Worm (Caenorhabditis elegans) whole organism, early embryonic: ENCODE results near the gene B0244.16.
A peak's percentile ranks its signal among the peaks of the same experiment; 100 is the strongest.

Experiments
- B0310.2 ChIP-seq: sonication (generic microtip); optimal IDR thresholded peaks from 2 replicates; lab custom pipeline; 2016; ENCODE audit warnings: mild to moderate bottlenecking, missing genetic modification characterization, missing compliant biosample characterization
- F13C5.2 ChIP-seq: sonication (generic microtip); optimal IDR thresholded peaks from 2 replicates; lab custom pipeline; 2017; ENCODE audit warnings: mild to moderate bottlenecking, missing genetic modification characterization, inconsistent platforms, missing compliant biosample characterization
- aly-1 ChIP-seq: sonication (generic microtip); optimal IDR thresholded peaks from 2 replicates; lab custom pipeline; 2016; ENCODE audit warnings: missing genetic modification characterization, missing compliant biosample characterization
- ama-1 ChIP-seq: fragments of 150-350 bp; optimal IDR thresholded peaks from 2 replicates; lab custom pipeline; 2014
- ceh-13 ChIP-seq: fragments of 200-800 bp; sonication (Bioruptor generic); optimal IDR thresholded peaks from 2 replicates; lab custom pipeline; 2018; ENCODE audit warnings: mild to moderate bottlenecking, missing genetic modification characterization, missing compliant biosample characterization
- ceh-36 ChIP-seq: sonication (generic microtip); optimal IDR thresholded peaks from 2 replicates; lab custom pipeline; 2016; ENCODE audit warnings: missing genetic modification characterization, inconsistent platforms, missing compliant biosample characterization
- ets-7 ChIP-seq: sonication (generic microtip); optimal IDR thresholded peaks from 2 replicates; lab custom pipeline; 2016; ENCODE audit warnings: missing genotype, missing genetic modification characterization, missing compliant biosample characterization
- flt-1 ChIP-seq: fragments of 200-800 bp; sonication (Bioruptor generic); IDR thresholded peaks from 2 replicates; pipeline ENCODE4 v1.3.6; 2022; ENCODE audit warnings: missing genetic modification characterization, missing compliant biosample characterization
- hmbx-1 ChIP-seq: sonication (generic microtip); optimal IDR thresholded peaks from 2 replicates; lab custom pipeline; 2016; ENCODE audit warnings: mild to moderate bottlenecking, missing genetic modification characterization, missing compliant biosample characterization
- hmg-4 ChIP-seq: fragments of 200-800 bp; sonication (Bioruptor generic); optimal IDR thresholded peaks from 2 replicates; lab custom pipeline; 2018; ENCODE audit warnings: mild to moderate bottlenecking, missing genetic modification characterization, missing compliant biosample characterization
- hnd-1 ChIP-seq: sonication (generic microtip); optimal IDR thresholded peaks from 2 replicates; lab custom pipeline; 2016; ENCODE audit warnings: missing genetic modification characterization, missing compliant biosample characterization
- pes-1 ChIP-seq: fragments of 200-800 bp; sonication (Bioruptor generic); IDR thresholded peaks from 2 replicates; pipeline ENCODE4 v1.3.6; 2022; ENCODE audit warnings: missing genetic modification reagents, missing genetic modification characterization, missing compliant biosample characterization
- scrt-1 ChIP-seq: fragments of 200-800 bp; sonication (Bioruptor generic); IDR thresholded peaks from 2 replicates; pipeline ENCODE4 v1.3.6; 2022; ENCODE audit warnings: missing genetic modification characterization, missing compliant biosample characterization
- sea-1 ChIP-seq: fragments of 200-800 bp; sonication (Bioruptor generic); conservative IDR thresholded peaks from 2 replicates; pipeline ENCODE4 v1.3.6; 2022; ENCODE audit warnings: missing genetic modification characterization, missing compliant biosample characterization
- tbx-11 ChIP-seq: fragments of 200-800 bp; sonication (Bioruptor generic); IDR thresholded peaks from 2 replicates; pipeline ENCODE4 v1.3.6; 2022; ENCODE audit warnings: missing genetic modification characterization, missing compliant biosample characterization
- tbx-37 ChIP-seq: fragments of 200-800 bp; sonication (Bioruptor generic); conservative IDR thresholded peaks from 2 replicates; pipeline ENCODE4 v1.3.6; 2022; ENCODE audit warnings: missing genetic modification reagents, missing genetic modification characterization, missing compliant biosample characterization
- tra-4 ChIP-seq: sonication (generic microtip); optimal IDR thresholded peaks from 2 replicates; lab custom pipeline; 2017; ENCODE audit warnings: missing genetic modification characterization, missing compliant biosample characterization

B0244.16 gene

DNA sequence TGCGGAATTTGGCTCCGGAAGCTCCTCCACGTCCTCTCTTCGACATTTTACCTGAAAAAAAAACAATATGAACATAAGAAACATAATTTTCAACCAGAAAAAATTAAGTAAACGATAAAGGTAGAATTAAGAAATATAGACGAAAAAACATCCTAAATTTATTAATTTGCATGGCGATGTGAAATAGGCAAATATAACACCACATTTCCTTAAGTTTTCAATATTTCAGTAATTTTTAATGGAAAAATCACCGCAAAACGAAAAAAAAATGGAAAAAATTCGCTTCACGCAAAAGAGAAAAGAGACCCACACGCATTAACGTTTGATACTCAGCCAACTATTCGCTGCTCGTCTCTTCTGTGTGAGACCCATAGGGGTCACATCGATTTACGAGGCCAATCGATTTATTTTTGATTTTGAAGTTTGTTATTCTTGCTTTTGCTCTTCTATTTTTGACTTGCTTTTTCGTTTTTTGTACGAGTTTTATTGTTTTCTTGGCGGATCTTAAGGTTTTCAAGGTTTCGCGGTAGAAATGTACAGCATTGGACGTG lies 34.6 kb upstream of the B0244.16 start, which contains the start of gene rpl-23:
Gene rpl-23, minus strand, starts transcription at position 51 of the 551 bp plus-strand sequence.
- TF ChIP-seq B0310.2 = no peak
- TF ChIP-seq hnd-1 (tag; lab: Kevin White, UChicago) = no peak
- TF ChIP-seq tbx-37 (GFP tag; lab: Robert Waterston, UW) = 0 out of 2 replicates have a peak, but pooled peaks have one; percentile 14
- TF ChIP-seq ama-1 (lab: Kevin White, UChicago) = no peak
- no peak for TF ChIP-seq tbx-11 (GFP tag; lab: Robert Waterston, UW)
- TF ChIP-seq F13C5.2 (tag; lab: Kevin White, UChicago) = peak; percentile 54
- TF ChIP-seq sea-1 (GFP tag; lab: Robert Waterston, UW) = no peak

DNA sequence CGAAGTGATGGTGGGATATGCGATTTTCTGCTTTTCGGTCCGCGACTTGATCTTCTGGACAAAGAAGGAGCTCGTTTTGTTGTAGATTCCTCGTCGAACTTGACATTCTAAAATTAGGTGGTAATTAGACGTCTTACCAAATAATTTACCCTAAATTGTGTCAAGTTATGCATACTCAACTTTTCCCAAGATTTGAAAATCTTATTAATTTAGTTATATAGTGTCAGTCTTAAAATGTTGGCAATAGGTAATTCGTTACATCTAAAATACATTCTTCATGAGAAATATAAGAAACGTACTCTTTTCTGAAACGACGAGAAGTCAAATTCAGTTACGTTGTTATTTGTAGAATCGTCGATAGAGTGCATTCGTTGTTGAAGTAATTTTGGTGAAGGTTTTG lies 33.2 kb upstream of the B0244.16 start:
- TF ChIP-seq ets-7 = no peak
- no peak for TF ChIP-seq tbx-11 (GFP tag; lab: Robert Waterston, UW)
- no peak for TF ChIP-seq hmbx-1 (tag; lab: Kevin White, UChicago)
- no peak for TF ChIP-seq hmg-4
- no peak for TF ChIP-seq ama-1 (lab: Kevin White, UChicago)
- no peak for TF ChIP-seq tbx-37 (GFP tag; lab: Robert Waterston, UW)
- TF ChIP-seq flt-1 (GFP tag; lab: Robert Waterston, UW) = no peak
- no peak for TF ChIP-seq hnd-1 (tag; lab: Kevin White, UChicago)
- no peak for TF ChIP-seq tra-4 (tag; lab: Kevin White, UChicago)
- TF ChIP-seq ceh-36 (tag; lab: Kevin White, UChicago) = no peak
- TF ChIP-seq F13C5.2 (tag; lab: Kevin White, UChicago) = no peak
- no peak for TF ChIP-seq B0310.2
- no peak for TF ChIP-seq pes-1 (GFP tag; lab: Robert Waterston, UW)
- no peak for TF ChIP-seq ceh-13 (GFP tag; lab: Kevin White, UChicago)
- TF ChIP-seq sea-1 (GFP tag; lab: Robert Waterston, UW) = no peak
- TF ChIP-seq aly-1 (tag; lab: Kevin White, UChicago) = no peak
- no peak for TF ChIP-seq scrt-1

DNA sequence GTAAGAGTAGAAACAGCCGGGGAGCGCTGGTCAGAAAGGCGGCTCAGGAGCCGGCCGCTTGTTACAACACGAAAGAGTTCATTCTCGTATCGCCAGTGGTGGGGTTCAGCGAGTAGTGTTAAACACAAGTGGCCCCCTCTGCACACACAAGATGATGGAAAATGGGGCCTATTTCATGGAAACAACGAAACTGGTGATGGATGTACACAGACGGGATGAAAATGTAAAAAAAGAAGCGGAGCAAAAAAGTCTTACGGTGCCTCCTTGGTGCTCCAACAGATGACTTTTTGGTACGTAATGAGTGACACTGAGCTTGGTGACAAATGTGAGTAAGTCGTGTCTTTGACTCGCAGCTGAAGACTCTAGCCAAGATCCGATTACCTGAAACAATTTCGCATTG lies 32.7 kb upstream of the B0244.16 start:
- TF ChIP-seq pes-1 (GFP tag; lab: Robert Waterston, UW) = no peak
- TF ChIP-seq ama-1 (lab: Kevin White, UChicago) = no peak
- no peak for TF ChIP-seq hmbx-1 (tag; lab: Kevin White, UChicago)
- no peak for TF ChIP-seq ceh-13 (GFP tag; lab: Kevin White, UChicago)
- TF ChIP-seq aly-1 (tag; lab: Kevin White, UChicago) = no peak
- TF ChIP-seq tra-4 (tag; lab: Kevin White, UChicago) = no peak
- TF ChIP-seq tbx-37 (GFP tag; lab: Robert Waterston, UW) = no peak
- TF ChIP-seq sea-1 (GFP tag; lab: Robert Waterston, UW) = no peak

DNA sequence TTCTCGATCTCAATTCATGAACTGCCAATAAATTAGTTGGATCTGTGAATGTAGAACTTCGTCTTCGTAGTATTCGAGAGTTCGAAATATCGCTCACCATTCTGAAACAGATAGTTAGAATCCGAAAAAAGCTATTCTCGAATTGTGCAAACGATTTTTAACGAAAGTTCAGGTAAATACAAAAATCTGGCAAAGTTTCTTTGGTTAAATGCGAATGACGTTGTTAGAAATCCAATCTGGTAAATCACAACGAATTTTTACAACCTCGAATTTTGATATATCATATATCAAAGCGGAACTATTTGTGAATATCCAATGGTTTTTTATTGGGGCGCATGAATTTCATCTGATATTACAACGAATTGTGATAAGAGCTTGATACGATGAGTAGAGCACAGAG lies 31.5 kb upstream of the B0244.16 start, which contains the start of gene hpo-28:
Gene hpo-28, minus strand, starts transcription at position 101 of the 400 bp plus-strand sequence.
- TF ChIP-seq ceh-36 (tag; lab: Kevin White, UChicago) = no peak
- TF ChIP-seq hmg-4 = no peak
- TF ChIP-seq sea-1 (GFP tag; lab: Robert Waterston, UW) = no peak
- no peak for TF ChIP-seq aly-1 (tag; lab: Kevin White, UChicago)
- TF ChIP-seq tra-4 (tag; lab: Kevin White, UChicago) = no peak
- TF ChIP-seq F13C5.2 (tag; lab: Kevin White, UChicago) = no peak
- no peak for TF ChIP-seq ets-7
- TF ChIP-seq tbx-11 (GFP tag; lab: Robert Waterston, UW) = no peak
- no peak for TF ChIP-seq scrt-1
- TF ChIP-seq tbx-37 (GFP tag; lab: Robert Waterston, UW) = no peak
- no peak for TF ChIP-seq hnd-1 (tag; lab: Kevin White, UChicago)

DNA sequence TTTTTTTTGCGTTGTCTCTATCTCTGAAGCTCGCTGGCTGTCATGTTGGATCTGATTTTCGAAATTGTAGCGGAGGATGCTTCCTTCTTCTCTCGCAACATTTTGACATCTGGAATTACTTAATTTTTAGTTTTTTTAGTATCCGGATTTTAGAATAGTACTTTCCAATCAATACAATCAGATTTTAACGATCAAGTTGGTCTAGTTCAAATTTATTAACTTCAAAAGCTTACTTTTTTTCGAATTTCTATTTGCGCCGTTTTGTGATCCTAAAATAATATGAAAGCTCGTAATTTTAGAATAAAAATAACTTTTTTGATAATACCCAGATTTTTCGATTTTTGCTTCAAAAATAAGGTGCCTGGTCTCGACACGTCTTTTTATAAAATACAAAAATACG lies 30.7 kb upstream of the B0244.16 start, which contains the start of gene B0336.12:
Gene B0336.12, minus strand, starts transcription at position 101 of the 400 bp plus-strand sequence.
- no peak for TF ChIP-seq F13C5.2 (tag; lab: Kevin White, UChicago)
- TF ChIP-seq flt-1 (GFP tag; lab: Robert Waterston, UW) = no peak
- TF ChIP-seq tra-4 (tag; lab: Kevin White, UChicago) = no peak
- no peak for TF ChIP-seq B0310.2
- no peak for TF ChIP-seq sea-1 (GFP tag; lab: Robert Waterston, UW)
- TF ChIP-seq aly-1 (tag; lab: Kevin White, UChicago) = no peak
- no peak for TF ChIP-seq pes-1 (GFP tag; lab: Robert Waterston, UW)

DNA sequence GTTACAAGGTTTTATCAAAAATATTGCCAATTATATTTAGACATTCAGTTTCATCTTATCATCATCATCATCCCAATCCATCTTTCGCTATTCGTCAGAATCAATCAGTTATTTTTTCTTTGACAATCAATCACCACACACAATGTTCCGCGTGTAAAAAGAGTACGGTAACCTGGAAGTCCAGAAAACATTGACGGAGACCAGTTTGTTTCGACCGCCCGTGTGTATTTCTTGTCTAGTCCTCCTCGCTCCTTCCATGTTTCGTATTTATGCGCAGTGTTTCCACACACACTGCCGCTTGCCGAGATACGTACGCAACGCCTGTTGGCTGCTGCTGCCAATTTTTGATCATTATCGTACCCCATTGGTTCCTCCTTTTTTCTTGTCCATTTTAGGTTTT lies 30.1 kb upstream of the B0244.16 start:
- TF ChIP-seq scrt-1 = no peak
- 0 out of 2 replicates have a peak, but pooled peaks have one; percentile 26 for TF ChIP-seq sea-1 (GFP tag; lab: Robert Waterston, UW)
- TF ChIP-seq ets-7 = no peak
- peak; percentile 3 for TF ChIP-seq aly-1 (tag; lab: Kevin White, UChicago)
- no peak for TF ChIP-seq ceh-13 (GFP tag; lab: Kevin White, UChicago)
- no peak for TF ChIP-seq hnd-1 (tag; lab: Kevin White, UChicago)
- no peak for TF ChIP-seq pes-1 (GFP tag; lab: Robert Waterston, UW)

DNA sequence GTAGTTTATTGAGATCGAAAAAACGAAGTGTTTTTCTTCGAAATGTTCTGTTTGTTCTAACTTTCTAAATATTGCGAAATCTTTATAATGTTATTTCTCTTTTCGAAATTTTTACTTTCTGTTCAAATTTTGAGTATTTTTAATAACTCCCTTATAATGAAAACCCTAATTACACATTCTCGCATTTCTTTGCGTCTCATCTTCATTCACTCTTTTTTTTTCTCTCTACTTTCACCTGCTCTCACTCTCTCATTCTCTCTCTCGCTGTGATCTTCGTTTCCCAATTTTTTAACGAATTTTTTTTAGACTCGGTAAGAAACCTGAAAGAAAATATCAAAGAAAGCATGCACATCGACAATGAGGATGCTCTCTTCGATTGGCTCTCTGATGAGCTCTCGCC lies 29.5 kb upstream of the B0244.16 start, which contains the start of gene rbm-26:
Gene rbm-26, plus strand, starts transcription at position 301 of the 400 bp plus-strand sequence.
- no peak for TF ChIP-seq ama-1 (lab: Kevin White, UChicago)
- no peak for TF ChIP-seq B0310.2
